Worm (Caenorhabditis elegans) whole organism, young adult: ENCODE measurements around the gene H12D21.6.

Source experiments
- B0035.1 ChIP-seq: sonication (generic microtip); optimal IDR thresholded peaks from 2 replicates; lab custom pipeline; 2016; ENCODE audit warnings: missing genetic modification characterization, mild to moderate bottlenecking, missing compliant biosample characterization, missing genotype, missing genetic modification reagents
- F10E7.11 ChIP-seq: sonication (generic microtip); optimal IDR thresholded peaks from 2 replicates; lab custom pipeline; 2017; ENCODE audit warnings: mild to moderate bottlenecking, missing genetic modification characterization, moderate library complexity, missing compliant biosample characterization
- F22D6.2 ChIP-seq: sonication (generic microtip); optimal IDR thresholded peaks from 2 replicates; lab custom pipeline; 2016; ENCODE audit warnings: mild to moderate bottlenecking, missing genetic modification characterization, missing compliant biosample characterization
- F33H1.4 ChIP-seq: fragments of 200-800 bp; sonication (Bioruptor generic); IDR thresholded peaks from 2 replicates; pipeline ENCODE4 v1.3.6; 2022; ENCODE audit warnings: missing genetic modification reagents, missing genetic modification characterization, missing compliant biosample characterization
- F52B5.7 ChIP-seq: sonication (generic microtip); optimal IDR thresholded peaks from 2 replicates; lab custom pipeline; 2016; ENCODE audit warnings: mild to moderate bottlenecking, missing genetic modification characterization, missing compliant biosample characterization
- F57A8.1 ChIP-seq: fragments of 200-800 bp; sonication (Bioruptor generic); optimal IDR thresholded peaks from 2 replicates; lab custom pipeline; 2018; ENCODE audit warnings: mild to moderate bottlenecking, missing genetic modification characterization, moderate library complexity, missing compliant biosample characterization
- T07F8.4 ChIP-seq: sonication (generic microtip); optimal IDR thresholded peaks from 2 replicates; lab custom pipeline; 2016; ENCODE audit warnings: mild to moderate bottlenecking, missing genetic modification characterization, moderate library complexity, missing compliant biosample characterization
- Y53F4B.3 ChIP-seq: fragments of 200-800 bp; sonication (Bioruptor generic); IDR thresholded peaks from 2 replicates; pipeline ENCODE4 v1.3.6; 2022; ENCODE audit warnings: missing genetic modification reagents, missing genetic modification characterization, missing compliant biosample characterization
- atf-7 ChIP-seq: sonication (generic microtip); optimal IDR thresholded peaks from 2 replicates; lab custom pipeline; 2017; ENCODE audit warnings: mild to moderate bottlenecking, missing genetic modification characterization, missing compliant biosample characterization
- attf-5 ChIP-seq: fragments of 200-800 bp; sonication (Bioruptor generic); optimal IDR thresholded peaks from 2 replicates; lab custom pipeline; 2018; ENCODE audit warnings: mild to moderate bottlenecking, missing genetic modification characterization, missing compliant biosample characterization
- bed-2 ChIP-seq: fragments of 200-800 bp; sonication (Bioruptor generic); IDR thresholded peaks from 2 replicates; pipeline ENCODE4 v1.3.6; 2022; ENCODE audit warnings: missing genetic modification reagents, missing genetic modification characterization, missing compliant biosample characterization
- ccch-3 ChIP-seq: fragments of 200-800 bp; sonication (Bioruptor generic); optimal IDR thresholded peaks from 2 replicates; lab custom pipeline; 2018; ENCODE audit warnings: mild to moderate bottlenecking, missing genetic modification characterization, missing compliant biosample characterization
- cebp-1 ChIP-seq, 2 experiments: fragments of 200-800 bp in 1 of 2; sonication (Bioruptor generic) in 1 of 2; sonication (generic microtip) in 1 of 2; IDR thresholded peaks in 1 of 2; optimal IDR thresholded peaks in 1 of 2; 2 replicates each; pipeline versions ENCODE4 v1.3.6 to Lab custom; 2017 to 2022; ENCODE audit warnings: missing compliant biosample characterization in 2 of 2, missing genetic modification characterization in 2 of 2, mild to moderate bottlenecking in 1 of 2, missing genetic modification reagents in 1 of 2, moderate library complexity in 1 of 2
- cebp-2 ChIP-seq: fragments of 200-800 bp; sonication (Bioruptor generic); IDR thresholded peaks from 2 replicates; pipeline ENCODE4 v1.3.6; 2022; ENCODE audit warnings: missing genetic modification characterization, missing compliant biosample characterization
- ceh-27 ChIP-seq: fragments of 200-800 bp; sonication (Bioruptor generic); optimal IDR thresholded peaks from 2 replicates; lab custom pipeline; 2018; ENCODE audit warnings: mild to moderate bottlenecking, missing genetic modification characterization, moderate library complexity, missing compliant biosample characterization
- ceh-40 ChIP-seq: fragments of 200-800 bp; sonication (Bioruptor generic); IDR thresholded peaks from 2 replicates; pipeline ENCODE4 v1.3.6; 2022; ENCODE audit warnings: missing genetic modification characterization, missing compliant biosample characterization
- ceh-91 ChIP-seq: fragments of 200-800 bp; sonication (Bioruptor generic); IDR thresholded peaks from 2 replicates; pipeline ENCODE4 v1.3.6; 2022; ENCODE audit warnings: missing genetic modification reagents, missing genetic modification characterization, missing compliant biosample characterization
- die-1 ChIP-seq: sonication (generic microtip); optimal IDR thresholded peaks from 2 replicates; lab custom pipeline; 2016; ENCODE audit warnings: missing genotype, mild to moderate bottlenecking, missing genetic modification characterization, missing compliant biosample characterization
- dox-1 ChIP-seq: fragments of 200-800 bp; sonication (Bioruptor generic); IDR thresholded peaks from 2 replicates; pipeline ENCODE4 v1.3.6; 2022; ENCODE audit warnings: missing genetic modification reagents, missing genetic modification characterization, missing compliant biosample characterization
- gei-17 ChIP-seq: fragments of 200-800 bp; sonication (Bioruptor generic); optimal IDR thresholded peaks from 2 replicates; lab custom pipeline; 2018; ENCODE audit warnings: mild to moderate bottlenecking, missing genetic modification characterization, missing compliant biosample characterization
- hmg-1.2 ChIP-seq: fragments of 200-800 bp; sonication (Bioruptor generic); IDR thresholded peaks from 2 replicates; pipeline ENCODE4 v1.3.6; 2022; ENCODE audit warnings: missing genetic modification reagents, missing genetic modification characterization, missing compliant biosample characterization
- lag-1 ChIP-seq: fragments of 200-800 bp; sonication (Bioruptor generic); IDR thresholded peaks from 2 replicates; pipeline ENCODE4 v1.3.6; 2022; ENCODE audit warnings: missing genetic modification reagents, missing genetic modification characterization, missing compliant biosample characterization
- let-526 ChIP-seq: fragments of 200-800 bp; sonication (Bioruptor generic); IDR thresholded peaks from 2 replicates; pipeline ENCODE4 v1.3.6; 2022; ENCODE audit warnings: missing genetic modification reagents, missing genetic modification characterization, missing compliant biosample characterization
- lin-40 ChIP-seq: sonication (generic microtip); optimal IDR thresholded peaks from 2 replicates; lab custom pipeline; 2016; ENCODE audit warnings: missing genetic modification characterization, mild to moderate bottlenecking, missing compliant biosample characterization, missing genotype, missing genetic modification reagents
- madf-6 ChIP-seq: fragments of 200-800 bp; sonication (Bioruptor generic); IDR thresholded peaks from 2 replicates; pipeline ENCODE4 v1.3.6; 2022; ENCODE audit warnings: missing genetic modification reagents, missing genetic modification characterization, missing compliant biosample characterization
- madf-8 ChIP-seq: fragments of 200-800 bp; sonication (Bioruptor generic); conservative IDR thresholded peaks from 2 replicates; pipeline ENCODE4 v1.3.6; 2022; ENCODE audit warnings: missing genetic modification reagents, missing genetic modification characterization, missing compliant biosample characterization
- mes-4 ChIP-seq: sonication (generic microtip); optimal IDR thresholded peaks from 2 replicates; lab custom pipeline; 2016; ENCODE audit warnings: missing genotype, missing genetic modification characterization, missing compliant biosample characterization
- nhr-27 ChIP-seq: fragments of 200-800 bp; sonication (Bioruptor generic); optimal IDR thresholded peaks from 2 replicates; lab custom pipeline; 2018; ENCODE audit warnings: mild to moderate bottlenecking, missing genetic modification characterization, moderate library complexity, missing compliant biosample characterization
- nhr-80 ChIP-seq: sonication (generic microtip); optimal IDR thresholded peaks from 2 replicates; lab custom pipeline; 2016; ENCODE audit warnings: missing genetic modification characterization, missing compliant biosample characterization
- sea-2 ChIP-seq: fragments of 200-800 bp; sonication (Bioruptor generic); IDR thresholded peaks from 2 replicates; pipeline ENCODE4 v1.3.6; 2022; ENCODE audit warnings: missing genetic modification characterization, missing compliant biosample characterization
- unc-62 ChIP-seq: fragments of 150-350 bp; optimal IDR thresholded peaks from 2 replicates; lab custom pipeline; 2014; ENCODE audit warnings: missing biosample characterization, missing genetic modification reagents, missing genetic modification characterization
- xnd-1 ChIP-seq: sonication (generic microtip); optimal IDR thresholded peaks from 2 replicates; lab custom pipeline; 2016; ENCODE audit warnings: missing genotype, missing genetic modification reagents, missing genetic modification characterization, missing compliant biosample characterization
- ztf-3 ChIP-seq: fragments of 200-800 bp; sonication (Bioruptor generic); optimal IDR thresholded peaks from 2 replicates; lab custom pipeline; 2018; ENCODE audit warnings: mild to moderate bottlenecking, missing genetic modification characterization, missing compliant biosample characterization
- ztf-6 ChIP-seq: fragments of 200-800 bp; sonication (Bioruptor generic); IDR thresholded peaks from 2 replicates; pipeline ENCODE4 v1.3.6; 2022; ENCODE audit warnings: missing genetic modification reagents, missing genetic modification characterization, missing compliant biosample characterization

The H12D21.6 gene

ce11 chrV:14897731-14898130, at the start of gene H12D21.6:
TSS of gene H12D21.6 (minus strand) at chrV:14897831.
- TF ChIP-seq Y53F4B.3 (GFP tag; lab: Robert Waterston, UW) (no peak), ztf-6 (no peak), cebp-2 (GFP tag; lab: Robert Waterston, UW) (no peak), mes-4 (tag; lab: Kevin White, UChicago) (no peak), F52B5.7 (no peak), let-526 (GFP tag; lab: Robert Waterston, UW) (no peak), ccch-3 (GFP tag; lab: Kevin White, UChicago) (no peak), xnd-1 (tag; lab: Kevin White, UChicago) (no peak), bed-2 (GFP tag; lab: Robert Waterston, UW) (no peak), ztf-3 (GFP tag; lab: Kevin White, UChicago) (no peak), unc-62 (no peak), ceh-40 (GFP tag; lab: Robert Waterston, UW) (no peak), T07F8.4 (tag; lab: Kevin White, UChicago) (no peak)
- TF ChIP-seq, all 124 proteins: peak for 0

ce11 chrV:14947022-14947421, 49.4 kb upstream of the H12D21.6 start, which contains the start of gene C30G7.4:
TSS of gene C30G7.4 (minus strand) at chrV:14947122.
- TF ChIP-seq T07F8.4 (tag; lab: Kevin White, UChicago) (no peak), madf-6 (no peak), F57A8.1 (GFP tag; lab: Kevin White, UChicago) (no peak), lin-40 (tag; lab: Kevin White, UChicago) (no peak), F33H1.4 (GFP tag; lab: Robert Waterston, UW) (no peak), atf-7 (tag; lab: Kevin White, UChicago) (no peak), gei-17 (GFP tag; lab: Kevin White, UChicago) (no peak), F22D6.2 (tag; lab: Kevin White, UChicago) (no peak), ztf-6 (no peak), madf-8 (GFP tag; lab: Robert Waterston, UW) (no peak), nhr-80 (tag; lab: Kevin White, UChicago) (no peak), F10E7.11 (tag; lab: Kevin White, UChicago) (no peak)

- no peak for TF ChIP-seq cebp-1 (GFP tag; IDR thresholded peaks at IDR 0.05; lab: Robert Waterston, UW)
- no peak for TF ChIP-seq cebp-1 (tag; optimal IDR thresholded peaks at IDR 0.05; lab: Kevin White, UChicago)
- no peak for TF ChIP-seq sea-2 (GFP tag; lab: Robert Waterston, UW)
- no peak for TF ChIP-seq die-1
- no peak for TF ChIP-seq nhr-27
- no peak for TF ChIP-seq lag-1
- TF ChIP-seq dox-1, result no peak
- TF ChIP-seq attf-5 (GFP tag; lab: Kevin White, UChicago), result no peak
These were observed 48.1 kb upstream of the H12D21.6 start, which contains the start of gene C30G7.3 for ce11 chrV:14945697-14946096. TSS of gene C30G7.3 (minus strand) at chrV:14945704.

- TF ChIP-seq B0035.1 (no peak), hmg-1.2 (no peak), ceh-27 (GFP tag; lab: Kevin White, UChicago) (no peak), ceh-91 (GFP tag; lab: Robert Waterston, UW) (no peak)
These were observed 47.5 kb upstream of the H12D21.6 start for ce11 chrV:14945124-14945523.
